Worm (Caenorhabditis elegans): ENCODE measurements around the gene cki-2.

DNA sequence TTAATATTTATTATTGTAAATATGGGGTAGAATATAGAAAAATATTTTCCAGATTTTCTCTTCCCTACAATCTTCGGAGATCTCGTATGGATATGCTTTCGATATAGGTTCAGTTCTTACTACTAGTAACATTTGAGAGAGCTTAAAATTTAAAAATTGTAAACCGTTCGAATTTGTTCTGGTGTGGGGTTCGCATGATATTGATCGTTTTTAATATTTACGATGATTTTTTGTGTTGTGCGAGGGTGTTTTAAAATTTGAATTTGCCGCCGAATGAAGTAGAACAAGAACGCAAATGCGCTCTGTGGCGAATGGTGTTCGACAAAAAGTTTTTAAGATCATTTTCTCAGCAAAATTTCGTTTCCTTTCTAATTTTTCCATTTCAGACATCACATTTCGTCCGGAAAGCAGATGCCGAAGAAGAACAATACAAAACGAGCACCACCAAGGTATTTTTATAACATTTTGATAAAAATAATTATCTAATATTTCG lies 32.8 kb upstream of the cki-2 start, which contains the start of gene skr-17:
- TF ChIP-seq unc-62 (GFP tag; optimal IDR thresholded peaks at IDR 0.05) (no peak), elt-3 (tag; optimal IDR thresholded peaks at IDR 0.05) (no peak), elt-1 (tag; optimal IDR thresholded peaks at IDR 0.05; ENCODE audit: borderline replicate concordance, insufficient read depth) (no peak), mep-1 (tag; optimal IDR thresholded peaks at IDR 0.05) (no peak), snpc-4 (tag; optimal IDR thresholded peaks at IDR 0.05) (no peak), nhr-76 (tag; optimal IDR thresholded peaks at IDR 0.05) (no peak), zip-8 (tag; optimal IDR thresholded peaks at IDR 0.05) (no peak), lin-13 (tag; optimal IDR thresholded peaks at IDR 0.05) (no peak), pha-4 (tag; optimal IDR thresholded peaks at IDR 0.05) (no peak)

Data from whole organism, mixed stage, embryonic.